Fruit fly (Drosophila melanogaster) whole organism, embryonic: Measurements from ENCODE around the gene Lim3.

Experiments
- Bgb ChIP-seq: fragments of 200-800 bp; sonication (Bioruptor generic); IDR thresholded peaks from 2 replicates; pipeline ENCODE4 v1.3.6; 2022; ENCODE audit warnings: missing biosample characterization, missing genetic modification characterization; ENCODE audit not compliant: partially characterized antibody
- CG10209 ChIP-seq: fragments of 200-800 bp; sonication (Bioruptor generic); optimal IDR thresholded peaks from 3 replicates; lab custom pipeline; 2017; ENCODE audit warnings: missing biosample characterization, mild to moderate bottlenecking, missing genetic modification characterization, missing genetic modification reagents
- CG10654 ChIP-seq: fragments of 200-800 bp; sonication (Bioruptor generic); optimal IDR thresholded peaks from 2 replicates; lab custom pipeline; 2016; ENCODE audit warnings: missing biosample characterization, missing genetic modification characterization
- CG11504 ChIP-seq: fragments of 200-800 bp; sonication (Bioruptor generic); optimal IDR thresholded peaks from 3 replicates; lab custom pipeline; 2019; ENCODE audit warnings: missing biosample characterization, mild to moderate bottlenecking, missing genetic modification characterization, moderate library complexity
- CG12104 ChIP-seq: fragments of 200-800 bp; sonication (Bioruptor generic); optimal IDR thresholded peaks from 3 replicates; lab custom pipeline; 2016; ENCODE audit warnings: missing biosample characterization, missing genetic modification characterization
- CG12219 ChIP-seq: fragments of 200-800 bp; sonication (Bioruptor generic); optimal IDR thresholded peaks from 3 replicates; lab custom pipeline; 2018; ENCODE audit warnings: missing biosample characterization, mild to moderate bottlenecking, missing genetic modification characterization
- CG12744 ChIP-seq: fragments of 200-800 bp; sonication (Bioruptor generic); optimal IDR thresholded peaks from 2 replicates; lab custom pipeline; 2016; ENCODE audit warnings: missing biosample characterization, missing genetic modification characterization
- CG12942 ChIP-seq: fragments of 200-800 bp; sonication (Bioruptor generic); optimal IDR thresholded peaks from 3 replicates; lab custom pipeline; 2016; ENCODE audit warnings: missing biosample characterization, missing genetic modification characterization
- CG13123 ChIP-seq: fragments of 200-800 bp; sonication (Bioruptor generic); optimal IDR thresholded peaks from 2 replicates; lab custom pipeline; 2016; ENCODE audit warnings: missing biosample characterization, missing genetic modification characterization
- CG15479 ChIP-seq: fragments of 200-800 bp; sonication (Bioruptor generic); optimal IDR thresholded peaks from 3 replicates; lab custom pipeline; 2019; ENCODE audit warnings: missing biosample characterization, mild to moderate bottlenecking, missing genetic modification characterization, moderate library complexity
- CG16813 ChIP-seq: fragments of 200-800 bp; sonication (Bioruptor generic); IDR thresholded peaks from 3 replicates; pipeline ENCODE4 v1.3.6; 2022; ENCODE audit warnings: missing biosample characterization, missing genetic modification characterization; ENCODE audit not compliant: partially characterized antibody
- CG17912 ChIP-seq: fragments of 200-800 bp; sonication (Bioruptor generic); optimal IDR thresholded peaks from 2 replicates; lab custom pipeline; 2018; ENCODE audit warnings: missing biosample characterization, mild to moderate bottlenecking, missing genetic modification characterization
- CG18262 ChIP-seq: fragments of 200-800 bp; optimal IDR thresholded peaks from 3 replicates; lab custom pipeline; 2019; ENCODE audit warnings: missing biosample characterization, mild to moderate bottlenecking, missing genetic modification characterization, moderate library complexity
- CG1832 ChIP-seq: fragments of 200-800 bp; sonication (Bioruptor generic); optimal IDR thresholded peaks from 2 replicates; lab custom pipeline; 2017; ENCODE audit warnings: missing biosample characterization, mild to moderate bottlenecking, missing genetic modification characterization, inconsistent platforms
- CG18599 ChIP-seq: fragments of 200-800 bp; sonication (Bioruptor generic); optimal IDR thresholded peaks from 3 replicates; lab custom pipeline; 2017; ENCODE audit warnings: missing biosample characterization, missing genetic modification characterization, mild to moderate bottlenecking, moderate library complexity, missing genetic modification reagents
- CG2889 ChIP-seq: fragments of 200-800 bp; sonication (Bioruptor generic); IDR thresholded peaks from 3 replicates; pipeline ENCODE4 v1.3.6; 2022; ENCODE audit warnings: missing biosample characterization, missing genetic modification characterization
- CG32767 ChIP-seq: fragments of 200-800 bp; sonication (Bioruptor generic); IDR thresholded peaks from 2 replicates; pipeline ENCODE4 v1.3.6; 2022; ENCODE audit warnings: missing biosample characterization, missing genetic modification characterization
- CG32772 ChIP-seq: fragments of 200-800 bp; sonication (Bioruptor generic); IDR thresholded peaks from 2 replicates; pipeline ENCODE4 v1.3.6; 2022; ENCODE audit warnings: missing biosample characterization, missing genetic modification characterization
- CG34422 ChIP-seq: fragments of 200-800 bp; sonication (Bioruptor generic); IDR thresholded peaks from 3 replicates; pipeline ENCODE4 v1.3.6; 2022; ENCODE audit warnings: missing biosample characterization, missing genetic modification characterization
- CG5953 ChIP-seq: fragments of 200-800 bp; sonication (Bioruptor generic); IDR thresholded peaks from 2 replicates; pipeline ENCODE4 v1.3.6; 2022; ENCODE audit warnings: missing biosample characterization, missing genetic modification characterization
- CG6175 ChIP-seq: fragments of 200-800 bp; sonication (Bioruptor generic); IDR thresholded peaks from 3 replicates; pipeline ENCODE4 v1.3.6; 2022; ENCODE audit warnings: missing biosample characterization, missing genetic modification characterization
- CG6689 ChIP-seq: fragments of 200-800 bp; sonication (Bioruptor generic); IDR thresholded peaks from 2 replicates; pipeline ENCODE4 v1.3.6; 2022; ENCODE audit warnings: missing biosample characterization, missing genetic modification characterization
- CG6854 ChIP-seq: fragments of 200-800 bp; sonication (Bioruptor generic); optimal IDR thresholded peaks from 3 replicates; lab custom pipeline; 2017; ENCODE audit warnings: missing biosample characterization, mild to moderate bottlenecking, missing genetic modification characterization
- CG8388 ChIP-seq: fragments of 200-800 bp; sonication (Bioruptor generic); optimal IDR thresholded peaks from 2 replicates; lab custom pipeline; 2019; ENCODE audit warnings: missing biosample characterization, mild to moderate bottlenecking, missing genetic modification characterization, moderate library complexity
- CG8924 ChIP-seq: fragments of 200-800 bp; optimal IDR thresholded peaks from 3 replicates; lab custom pipeline; 2019; ENCODE audit warnings: missing biosample characterization, mild to moderate bottlenecking, missing genetic modification characterization, moderate library complexity
- CG9609 ChIP-seq: fragments of 200-800 bp; sonication (Bioruptor generic); optimal IDR thresholded peaks from 3 replicates; lab custom pipeline; 2016; ENCODE audit warnings: missing biosample characterization, missing genetic modification characterization
- Dip2 ChIP-seq: fragments of 200-800 bp; sonication (Bioruptor generic); IDR thresholded peaks from 2 replicates; pipeline ENCODE4 v1.3.6; 2022; ENCODE audit warnings: missing biosample characterization, missing genetic modification characterization
- Hr78 ChIP-seq, 2 experiments: fragments of 200-800 bp in 1 of 2; fragments of >200 bp in 1 of 2; sonication (Bioruptor generic) in 1 of 2; optimal IDR thresholded peaks; 2 replicates each; lab custom pipeline; 2017 to 2019; ENCODE audit warnings: missing biosample characterization in 2 of 2, missing genetic modification characterization in 2 of 2, mild to moderate bottlenecking in 1 of 2, moderate library complexity in 1 of 2
- Max ChIP-seq: fragments of 200-800 bp; sonication (Bioruptor generic); optimal IDR thresholded peaks from 2 replicates; lab custom pipeline; 2016; ENCODE audit warnings: missing biosample characterization, mild to moderate bottlenecking, missing genetic modification characterization
- NC2β ChIP-seq: fragments of 200-800 bp; sonication (Bioruptor generic); optimal IDR thresholded peaks from 2 replicates; lab custom pipeline; 2016; ENCODE audit warnings: missing biosample characterization, missing genetic modification characterization
- Sry-β ChIP-seq: fragments of 200-800 bp; sonication (Bioruptor generic); optimal IDR thresholded peaks from 2 replicates; lab custom pipeline; 2018; ENCODE audit warnings: missing biosample characterization, mild to moderate bottlenecking, missing genetic modification characterization, moderate library complexity
- Taf1 ChIP-seq: fragments of 200-800 bp; sonication (Bioruptor generic); IDR thresholded peaks from 2 replicates; pipeline ENCODE4 v1.3.6; 2022; ENCODE audit warnings: missing biosample characterization, missing genetic modification characterization
- Vsx1 ChIP-seq: fragments of 200-800 bp; sonication (Bioruptor generic); optimal IDR thresholded peaks from 2 replicates; lab custom pipeline; 2017; ENCODE audit warnings: missing biosample characterization, mild to moderate bottlenecking, missing genetic modification characterization, missing genetic modification reagents
- ase ChIP-seq: fragments of 200-800 bp; sonication (Bioruptor generic); IDR thresholded peaks from 3 replicates; pipeline ENCODE4 v1.3.6; 2022; ENCODE audit warnings: missing biosample characterization, missing genetic modification characterization
- chif ChIP-seq, 2 experiments: fragments of 200-800 bp; sonication (Bioruptor generic); optimal IDR thresholded peaks; 3 replicates each; lab custom pipeline; 2016; ENCODE audit warnings: missing biosample characterization in 2 of 2, missing genetic modification characterization in 2 of 2
- crp ChIP-seq, 2 experiments: fragments of 200-800 bp; sonication (Bioruptor generic); optimal IDR thresholded peaks; 2 replicates in 1 of 2; 3 replicates in 1 of 2; lab custom pipeline; 2017; ENCODE audit warnings: missing biosample characterization in 2 of 2, missing genetic modification characterization in 2 of 2, mild to moderate bottlenecking in 1 of 2, moderate library complexity in 1 of 2
- ftz-f1 ChIP-seq: fragments of 200-800 bp; sonication (Bioruptor generic); optimal IDR thresholded peaks from 2 replicates; lab custom pipeline; 2016; ENCODE audit warnings: missing biosample characterization, missing genetic modification characterization
- klu ChIP-seq: fragments of 200-800 bp; sonication (Bioruptor generic); IDR thresholded peaks from 2 replicates; pipeline ENCODE4 v1.3.6; 2022; ENCODE audit warnings: missing biosample characterization, missing genetic modification characterization
- lmd ChIP-seq: fragments of 200-800 bp; sonication (Bioruptor generic); IDR thresholded peaks from 2 replicates; pipeline ENCODE4 v1.3.6; 2022; ENCODE audit warnings: missing biosample characterization, missing genetic modification characterization
- mirr ChIP-seq: fragments of 200-800 bp; sonication (Bioruptor generic); optimal IDR thresholded peaks from 3 replicates; lab custom pipeline; 2018; ENCODE audit warnings: missing biosample characterization, mild to moderate bottlenecking, missing genetic modification characterization
- pita ChIP-seq: fragments of 200-800 bp; sonication (Bioruptor generic); optimal IDR thresholded peaks from 2 replicates; lab custom pipeline; 2017; ENCODE audit warnings: missing biosample characterization, mild to moderate bottlenecking, missing genetic modification characterization
- rib ChIP-seq: fragments of 200-800 bp; sonication (Bioruptor generic); IDR thresholded peaks from 2 replicates; pipeline ENCODE4 v1.3.6; 2022; ENCODE audit warnings: missing biosample characterization, missing genetic modification characterization
- scrt ChIP-seq: fragments of 200-800 bp; sonication (Bioruptor generic); optimal IDR thresholded peaks from 2 replicates; lab custom pipeline; 2018; ENCODE audit warnings: missing biosample characterization, mild to moderate bottlenecking, missing genetic modification characterization, moderate library complexity
- tin ChIP-seq: fragments of 200-800 bp; sonication (Bioruptor generic); optimal IDR thresholded peaks from 3 replicates; lab custom pipeline; 2016; ENCODE audit warnings: missing biosample characterization, missing genetic modification characterization
- toy ChIP-seq: fragments of 200-800 bp; sonication (Bioruptor generic); IDR thresholded peaks from 2 replicates; pipeline ENCODE4 v1.3.6; 2022; ENCODE audit warnings: missing biosample characterization, missing genetic modification characterization
- tup ChIP-seq: fragments of 200-800 bp; sonication (Bioruptor generic); optimal IDR thresholded peaks from 2 replicates; lab custom pipeline; 2016; ENCODE audit warnings: missing biosample characterization, mild to moderate bottlenecking, missing genetic modification characterization, moderate library complexity
- vfl ChIP-seq: fragments of 200-800 bp; sonication (Bioruptor generic); optimal IDR thresholded peaks from 2 replicates; lab custom pipeline; 2016; ENCODE audit warnings: missing biosample characterization, missing genetic modification characterization
- yki ChIP-seq: fragments of >200 bp; optimal IDR thresholded peaks from 3 replicates; lab custom pipeline; 2018
- zf30C ChIP-seq: fragments of 200-800 bp; sonication (Bioruptor generic); optimal IDR thresholded peaks from 3 replicates; lab custom pipeline; 2018; ENCODE audit warnings: missing biosample characterization, mild to moderate bottlenecking, missing genetic modification characterization

The Lim3 gene

DNA sequence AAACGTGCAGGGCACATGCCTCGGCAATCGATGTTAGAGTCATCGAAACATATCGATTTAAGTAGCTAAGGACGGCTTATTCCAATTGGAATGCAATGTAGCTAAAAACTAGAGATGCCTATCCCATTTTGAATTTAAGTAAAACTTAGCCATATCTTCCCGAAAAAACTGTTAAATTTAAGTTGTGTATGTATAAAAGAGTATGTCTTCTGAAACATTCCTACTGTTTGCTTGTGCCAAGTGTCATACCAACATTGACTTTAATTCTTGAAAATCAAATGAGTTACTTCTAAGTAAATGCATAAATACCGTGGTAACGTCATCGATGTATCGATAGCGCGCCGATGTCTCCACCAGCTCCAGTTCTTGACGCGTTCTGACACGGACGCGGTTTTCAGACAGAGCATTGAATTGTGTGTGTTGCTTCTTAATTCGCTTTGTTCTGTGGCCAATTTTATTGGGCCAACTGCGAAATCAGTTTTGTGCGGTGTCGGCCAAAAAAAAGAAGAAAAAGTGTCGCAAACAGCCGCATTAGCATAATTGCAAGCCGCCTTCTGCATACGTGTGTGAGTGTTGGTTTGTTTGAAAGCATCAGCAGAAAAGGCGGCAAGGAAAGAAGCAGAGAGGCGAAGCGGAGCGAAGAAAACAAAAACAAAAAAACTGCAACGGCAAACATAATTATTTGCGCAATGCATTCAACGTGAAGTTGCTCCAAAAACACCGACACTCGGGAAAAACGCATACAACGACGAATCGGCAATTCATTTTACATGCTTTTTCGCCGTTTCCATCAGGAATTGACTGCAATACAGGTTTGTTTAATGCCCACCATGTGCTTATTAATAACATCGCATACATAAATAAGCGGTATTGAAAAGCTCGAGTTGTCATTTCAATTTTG is 25.5 kb upstream of the Lim3 start, which contains the start of gene brat (continued):
- TF ChIP-seq CG12744 (GFP tag; lab: Kevin White, UChicago) = no peak
- TF ChIP-seq CG10209 (GFP tag; lab: Kevin White, UChicago) = peak; percentile 15
- TF ChIP-seq CG15479 = peak; percentile 3
- TF ChIP-seq rib (GFP tag; lab: Robert Waterston, UW) = no peak
- TF ChIP-seq CG12219 (GFP tag; lab: Kevin White, UChicago) = no peak
- TF ChIP-seq ftz-f1 = no peak
- TF ChIP-seq CG6854 (GFP tag; lab: Kevin White, UChicago) = no peak
- TF ChIP-seq CG34422 (GFP tag; lab: Robert Waterston, UW) = 0 out of 3 replicates have a peak, but pooled peaks have one; percentile 56
- no peak for TF ChIP-seq CG6175 (GFP tag; lab: Robert Waterston, UW)
- peak; percentile 64 for TF ChIP-seq Max (GFP tag; lab: Kevin White, UChicago)
- peak in 1 of 2 experiments; percentile 5 for TF ChIP-seq crp (GFP tag; optimal IDR thresholded peaks at IDR 0.05; lab: Kevin White, UChicago)
- TF ChIP-seq ase = no peak
- no peak for TF ChIP-seq CG5953
- no peak for TF ChIP-seq tup (GFP tag; lab: Kevin White, UChicago)
- TF ChIP-seq Vsx1 (GFP tag; lab: Kevin White, UChicago) = no peak
- peak; percentile 85 for TF ChIP-seq Bgb (GFP tag; lab: Robert Waterston, UW)
- peak; percentile 62 for TF ChIP-seq CG11504
- TF ChIP-seq CG32767 = no peak
- no peak for TF ChIP-seq CG8388
- TF ChIP-seq CG32772 (GFP tag; lab: Robert Waterston, UW) = 0 out of 2 replicates have a peak, but pooled peaks have one; percentile 4
- TF ChIP-seq klu (GFP tag; lab: Robert Waterston, UW) = no peak
- peak; percentile 56 for TF ChIP-seq CG9609 (GFP tag; lab: Kevin White, UChicago)
- TF ChIP-seq zf30C (GFP tag; lab: Kevin White, UChicago) = no peak
- peak; percentile 95 for TF ChIP-seq CG16813 (GFP tag; lab: Robert Waterston, UW)
- TF ChIP-seq CG12104 (GFP tag; lab: Kevin White, UChicago) = no peak
- peak; percentile 41 for TF ChIP-seq CG10654 (GFP tag; lab: Kevin White, UChicago)
- peak; percentile 35 for TF ChIP-seq vfl (GFP tag; lab: Kevin White, UChicago)
- TF ChIP-seq NC2β (GFP tag; lab: Kevin White, UChicago) = peak; percentile 10
- TF ChIP-seq CG18599 (GFP tag; lab: Kevin White, UChicago) = peak; percentile 49
- peak; percentile 38; the same call in 1 of the 2 replicates for TF ChIP-seq lmd
- no peak for TF ChIP-seq CG12942 (GFP tag; lab: Kevin White, UChicago)
- TF ChIP-seq CG6689 (GFP tag; lab: Robert Waterston, UW) = no peak; the same call in 1 of the 2 replicates
- TF ChIP-seq CG18262 = peak; percentile 56
- TF ChIP-seq chif (GFP tag; optimal IDR thresholded peaks at IDR 0.05; lab: Kevin White, UChicago) = peak; percentile 22 to 57
- TF ChIP-seq Sry-β (GFP tag; lab: Kevin White, UChicago) = peak; percentile 89
- TF ChIP-seq CG17912 = no peak
- peak; percentile 47 for TF ChIP-seq CG8924 (tag; lab: Kevin White, UChicago)
- TF ChIP-seq yki (lab: Kevin White, UChicago) = no peak
- no peak for TF ChIP-seq Hr78 (GFP tag; optimal IDR thresholded peaks at IDR 0.05; lab: Kevin White, UChicago)
- TF ChIP-seq CG13123 (GFP tag; lab: Kevin White, UChicago) = no peak
- TF ChIP-seq CG2889 (GFP tag; lab: Robert Waterston, UW) = no peak
- no peak for TF ChIP-seq scrt (GFP tag; lab: Kevin White, UChicago)
- peak; percentile 3 for TF ChIP-seq mirr (GFP tag; lab: Kevin White, UChicago)
- 0 out of 2 replicates have a peak, but pooled peaks have one; percentile 40 for TF ChIP-seq Taf1 (GFP tag; lab: Robert Waterston, UW)
- TF ChIP-seq pita (GFP tag; lab: Kevin White, UChicago) = no peak
- no peak for TF ChIP-seq toy
- no peak for TF ChIP-seq Dip2 (GFP tag; lab: Robert Waterston, UW)
- TF ChIP-seq tin (GFP tag; lab: Kevin White, UChicago) = peak; percentile 47
- no peak for TF ChIP-seq CG1832 (GFP tag; lab: Kevin White, UChicago)
